Fruit fly (Drosophila melanogaster): ENCODE measurements around the gene qin.

qin gene

dm6 chr3R:18585259-18585858, 5.5 kb upstream of the qin start (continued):
- TF ChIP-seq mirr (GFP tag; optimal IDR thresholded peaks at IDR 0.05), result peak; percentile 55
- TF ChIP-seq ttk (GFP tag; IDR thresholded peaks at IDR 0.05), result no peak
- TF ChIP-seq Hand (GFP tag; optimal IDR thresholded peaks at IDR 0.05), result no peak
- no peak for TF ChIP-seq pum (GFP tag; optimal IDR thresholded peaks at IDR 0.05)
- TF ChIP-seq trem (tag; optimal IDR thresholded peaks at IDR 0.05), result peak; percentile 2
- TF ChIP-seq exex (tag; optimal IDR thresholded peaks at IDR 0.05), result peak; percentile 69
- peak; percentile 54; the same call in 1 of the 2 replicates for TF ChIP-seq Rfx (GFP tag; IDR thresholded peaks at IDR 0.05)
- TF ChIP-seq CG6791 (GFP tag; IDR thresholded peaks at IDR 0.05; ENCODE audit: partially characterized antibody), result no peak; the same call in 2 of the 3 replicates
- TF ChIP-seq inv (GFP tag; IDR thresholded peaks at IDR 0.05; ENCODE audit: partially characterized antibody), result no peak
- TF ChIP-seq fu2 (GFP tag; optimal IDR thresholded peaks at IDR 0.05), result no peak
- no peak for TF ChIP-seq CG18599 (GFP tag; optimal IDR thresholded peaks at IDR 0.05)
- no peak for TF ChIP-seq en (GFP tag; optimal IDR thresholded peaks at IDR 0.05)
- TF ChIP-seq toy (GFP tag; IDR thresholded peaks at IDR 0.05), result no peak
- no peak for TF ChIP-seq CG11093 (GFP tag; IDR thresholded peaks at IDR 0.05)
- TF ChIP-seq tna (GFP tag; IDR thresholded peaks at IDR 0.05; ENCODE audit: partially characterized antibody), result peak; percentile 72
- TF ChIP-seq prd (optimal IDR thresholded peaks at IDR 0.05), result no peak
- no peak for TF ChIP-seq prd (GFP tag; IDR thresholded peaks at IDR 0.05)
- TF ChIP-seq CG8089 (GFP tag; optimal IDR thresholded peaks at IDR 0.05), result no peak
- TF ChIP-seq CG10431 (GFP tag; optimal IDR thresholded peaks at IDR 0.05), result peak; percentile 38
- TF ChIP-seq sd (tag; optimal IDR thresholded peaks at IDR 0.05), result peak; percentile 82
- no peak for TF ChIP-seq pzg (GFP tag; optimal IDR thresholded peaks at IDR 0.05)
- TF ChIP-seq CG7745 (tag; optimal IDR thresholded peaks at IDR 0.05), result no peak
- no peak for TF ChIP-seq Blimp-1 (GFP tag; optimal IDR thresholded peaks at IDR 0.05)
- peak; percentile 53; the same call in 1 of the 2 replicates for TF ChIP-seq sna (GFP tag; IDR thresholded peaks at IDR 0.05; ENCODE audit: partially characterized antibody)
- peak; percentile 32 for TF ChIP-seq CG4707 (GFP tag; optimal IDR thresholded peaks at IDR 0.05)
- peak; percentile 23 for TF ChIP-seq NfI (GFP tag; optimal IDR thresholded peaks at IDR 0.05)
- TF ChIP-seq pnt (GFP tag; optimal IDR thresholded peaks at IDR 0.05), result no peak
- TF ChIP-seq Hr39 (optimal IDR thresholded peaks at IDR 0.05), result no peak
- peak; percentile 66; the same call in 1 of the 3 replicates for TF ChIP-seq CG2199 (GFP tag; IDR thresholded peaks at IDR 0.05)
- no peak for TF ChIP-seq sisA (GFP tag; IDR thresholded peaks at IDR 0.05)
- peak; percentile 30 for TF ChIP-seq tin (GFP tag; optimal IDR thresholded peaks at IDR 0.05)
- no peak for TF ChIP-seq CG15011 (GFP tag; optimal IDR thresholded peaks at IDR 0.05)
- TF ChIP-seq dm (GFP tag; optimal IDR thresholded peaks at IDR 0.05), result peak; percentile 15
- no peak for TF ChIP-seq CG9437 (GFP tag; optimal IDR thresholded peaks at IDR 0.05)
- peak in 1 of 2 experiments; percentile 27 for TF ChIP-seq bsh (GFP tag; optimal IDR thresholded peaks at IDR 0.05)
- no peak for TF ChIP-seq Eip74EF (GFP tag; optimal IDR thresholded peaks at IDR 0.05)
- TF ChIP-seq Meics (GFP tag; optimal IDR thresholded peaks at IDR 0.05), result no peak
- no peak for TF ChIP-seq CG12744 (GFP tag; optimal IDR thresholded peaks at IDR 0.05)
- TF ChIP-seq BEAF-32 (GFP tag; optimal IDR thresholded peaks at IDR 0.05), result no peak
- TF ChIP-seq CG16813 (GFP tag; IDR thresholded peaks at IDR 0.05; ENCODE audit: partially characterized antibody), result no peak
- TF ChIP-seq ab (GFP tag; optimal IDR thresholded peaks at IDR 0.05), result no peak
- TF ChIP-seq danr (GFP tag; IDR thresholded peaks at IDR 0.05), result no peak
- no peak for TF ChIP-seq CG7271 (tag; optimal IDR thresholded peaks at IDR 0.05)
- TF ChIP-seq CG6813 (GFP tag; optimal IDR thresholded peaks at IDR 0.05), result peak; percentile 13
- no peak; the same call in 2 of the 3 replicates for TF ChIP-seq ase (GFP tag; IDR thresholded peaks at IDR 0.05)
- TF ChIP-seq fd64A (GFP tag; optimal IDR thresholded peaks at IDR 0.05), result peak; percentile 11
- TF ChIP-seq tap (tag; optimal IDR thresholded peaks at IDR 0.05), result no peak
- TF ChIP-seq CG18764 (GFP tag; optimal IDR thresholded peaks at IDR 0.05), result no peak
- no peak for TF ChIP-seq CG14667 (GFP tag; IDR thresholded peaks at IDR 0.05)

Measured in whole organism, embryonic.